Fruit fly (Drosophila melanogaster) whole organism, embryonic: Measurements from ENCODE around the gene Hydr2.

Source experiments
- Atf-2 ChIP-seq: fragments of 200-800 bp; sonication (Bioruptor generic); optimal IDR thresholded peaks from 2 replicates; lab custom pipeline; 2016; ENCODE audit warnings: missing biosample characterization, missing genetic modification characterization
- Atf6 ChIP-seq: fragments of 200-800 bp; sonication (Bioruptor generic); IDR thresholded peaks from 2 replicates; pipeline ENCODE4 v1.3.6; 2022; ENCODE audit warnings: missing biosample characterization, missing genetic modification characterization
- C15 ChIP-seq: fragments of 200-800 bp; sonication (Bioruptor generic); IDR thresholded peaks from 3 replicates; pipeline ENCODE4 v1.3.6; 2022; ENCODE audit warnings: missing biosample characterization, missing genetic modification characterization
- CG10462 ChIP-seq: fragments of 200-800 bp; sonication (Bioruptor generic); optimal IDR thresholded peaks from 2 replicates; lab custom pipeline; 2016; ENCODE audit warnings: missing biosample characterization, missing genetic modification characterization
- CG10543 ChIP-seq: fragments of 200-800 bp; sonication (Bioruptor generic); optimal IDR thresholded peaks from 3 replicates; lab custom pipeline; 2017; ENCODE audit warnings: missing biosample characterization, mild to moderate bottlenecking, missing genetic modification characterization, moderate library complexity
- CG10654 ChIP-seq: fragments of 200-800 bp; sonication (Bioruptor generic); optimal IDR thresholded peaks from 2 replicates; lab custom pipeline; 2016; ENCODE audit warnings: missing biosample characterization, missing genetic modification characterization
- CG10959 ChIP-seq: fragments of 200-800 bp; sonication (Bioruptor generic); IDR thresholded peaks from 2 replicates; pipeline ENCODE4 v1.3.6; 2022; ENCODE audit warnings: missing biosample characterization, missing genetic modification characterization
- CG11696 ChIP-seq: fragments of 200-800 bp; sonication (Bioruptor generic); IDR thresholded peaks from 2 replicates; pipeline ENCODE4 v1.3.6; 2022; ENCODE audit warnings: missing biosample characterization, missing genetic modification characterization
- CG12769 ChIP-seq: fragments of 200-800 bp; sonication (Bioruptor generic); optimal IDR thresholded peaks from 2 replicates; lab custom pipeline; 2019; ENCODE audit warnings: missing biosample characterization, mild to moderate bottlenecking, missing genetic modification characterization, moderate library complexity
- CG13287 ChIP-seq: fragments of 200-800 bp; sonication (Bioruptor generic); IDR thresholded peaks from 2 replicates; pipeline ENCODE4 v1.3.6; 2022; ENCODE audit warnings: missing biosample characterization, missing genetic modification characterization; ENCODE audit not compliant: partially characterized antibody
- CG14710 ChIP-seq: fragments of 200-800 bp; sonication (Bioruptor generic); optimal IDR thresholded peaks from 3 replicates; lab custom pipeline; 2019; ENCODE audit warnings: missing biosample characterization, mild to moderate bottlenecking, missing genetic modification characterization, moderate library complexity
- CG15479 ChIP-seq: fragments of 200-800 bp; sonication (Bioruptor generic); optimal IDR thresholded peaks from 3 replicates; lab custom pipeline; 2019; ENCODE audit warnings: missing biosample characterization, mild to moderate bottlenecking, missing genetic modification characterization, moderate library complexity
- CG15601 ChIP-seq: fragments of 200-800 bp; sonication (Bioruptor generic); optimal IDR thresholded peaks from 3 replicates; lab custom pipeline; 2019; ENCODE audit warnings: missing biosample characterization, mild to moderate bottlenecking, missing genetic modification characterization, moderate library complexity
- CG17829 ChIP-seq: fragments of 200-800 bp; optimal IDR thresholded peaks from 2 replicates; lab custom pipeline; 2019; ENCODE audit warnings: missing biosample characterization, mild to moderate bottlenecking, missing genetic modification characterization, moderate library complexity
- CG3065 ChIP-seq: fragments of 200-800 bp; sonication (Bioruptor generic); optimal IDR thresholded peaks from 2 replicates; lab custom pipeline; 2016; ENCODE audit warnings: missing biosample characterization, missing genetic modification characterization
- CG33213 ChIP-seq: fragments of 200-800 bp; sonication (Bioruptor generic); optimal IDR thresholded peaks from 3 replicates; lab custom pipeline; 2016; ENCODE audit warnings: missing biosample characterization, missing genetic modification characterization
- CG34224 ChIP-seq: fragments of 200-800 bp; sonication (Bioruptor generic); IDR thresholded peaks from 3 replicates; pipeline ENCODE4 v1.3.6; 2022; ENCODE audit warnings: missing biosample characterization, missing genetic modification characterization; ENCODE audit not compliant: partially characterized antibody
- CG34422 ChIP-seq: fragments of 200-800 bp; sonication (Bioruptor generic); IDR thresholded peaks from 3 replicates; pipeline ENCODE4 v1.3.6; 2022; ENCODE audit warnings: missing biosample characterization, missing genetic modification characterization
- CG42726 ChIP-seq: fragments of 200-800 bp; sonication (Bioruptor generic); IDR thresholded peaks from 2 replicates; pipeline ENCODE4 v1.3.6; 2022; ENCODE audit warnings: missing biosample characterization, missing genetic modification characterization; ENCODE audit not compliant: partially characterized antibody
- CG4404 ChIP-seq: fragments of 200-800 bp; sonication (Bioruptor generic); IDR thresholded peaks from 2 replicates; pipeline ENCODE4 v1.3.6; 2022; ENCODE audit warnings: missing biosample characterization, missing genetic modification characterization
- CG6765 ChIP-seq: fragments of 200-800 bp; sonication (Bioruptor generic); optimal IDR thresholded peaks from 3 replicates; lab custom pipeline; 2017; ENCODE audit warnings: missing biosample characterization, mild to moderate bottlenecking, missing genetic modification characterization
- CG6791 ChIP-seq: fragments of 200-800 bp; sonication (Bioruptor generic); IDR thresholded peaks from 3 replicates; pipeline ENCODE4 v1.3.6; 2022; ENCODE audit warnings: missing biosample characterization, missing genetic modification characterization; ENCODE audit not compliant: partially characterized antibody
- CG8765 ChIP-seq: fragments of 200-800 bp; sonication (Bioruptor generic); IDR thresholded peaks from 2 replicates; pipeline ENCODE4 v1.3.6; 2022; ENCODE audit warnings: missing biosample characterization, missing genetic modification characterization
- CTCF ChIP-seq: fragments of 200-800 bp; sonication (Bioruptor generic); optimal IDR thresholded peaks from 2 replicates; lab custom pipeline; 2017; ENCODE audit warnings: missing biosample characterization, mild to moderate bottlenecking, missing genetic modification characterization, moderate library complexity
- Chrac-16 ChIP-seq: fragments of 200-800 bp; sonication (Bioruptor generic); optimal IDR thresholded peaks from 3 replicates; lab custom pipeline; 2016; ENCODE audit warnings: missing biosample characterization, missing genetic modification characterization
- CrebB ChIP-seq: fragments of 200-800 bp; sonication (Bioruptor generic); optimal IDR thresholded peaks from 3 replicates; lab custom pipeline; 2018; ENCODE audit warnings: missing biosample characterization, mild to moderate bottlenecking, missing genetic modification characterization
- Dp ChIP-seq: fragments of 200-800 bp; sonication (Bioruptor generic); optimal IDR thresholded peaks from 2 replicates; lab custom pipeline; 2018; ENCODE audit warnings: missing biosample characterization, mild to moderate bottlenecking, missing genetic modification characterization, moderate library complexity
- GATAe ChIP-seq: fragments of 200-800 bp; sonication (Bioruptor generic); conservative IDR thresholded peaks from 2 replicates; pipeline ENCODE4 v1.3.6; 2022; ENCODE audit warnings: missing biosample characterization, missing genetic modification characterization
- Hmx ChIP-seq: fragments of 200-800 bp; sonication (Bioruptor generic); optimal IDR thresholded peaks from 2 replicates; lab custom pipeline; 2016; ENCODE audit warnings: missing biosample characterization, missing genetic modification characterization
- Myb ChIP-seq: fragments of 200-800 bp; sonication (Bioruptor generic); optimal IDR thresholded peaks from 2 replicates; lab custom pipeline; 2016; ENCODE audit warnings: missing biosample characterization, missing genetic modification characterization
- Ravus ChIP-seq: fragments of 200-800 bp; sonication (Bioruptor generic); IDR thresholded peaks from 2 replicates; pipeline ENCODE4 v1.3.6; 2022; ENCODE audit warnings: missing biosample characterization, missing genetic modification characterization
- Sox100B ChIP-seq: fragments of 200-800 bp; sonication (Bioruptor generic); optimal IDR thresholded peaks from 3 replicates; lab custom pipeline; 2018; ENCODE audit warnings: missing biosample characterization, mild to moderate bottlenecking, missing genetic modification characterization
- aop ChIP-seq: fragments of 200-800 bp; sonication (Bioruptor generic); IDR thresholded peaks from 2 replicates; pipeline ENCODE4 v1.3.6; 2022; ENCODE audit warnings: missing biosample characterization, missing genetic modification characterization
- bigmax ChIP-seq: fragments of 200-800 bp; sonication (Bioruptor generic); optimal IDR thresholded peaks from 2 replicates; lab custom pipeline; 2018; ENCODE audit warnings: missing biosample characterization, mild to moderate bottlenecking, missing genetic modification characterization
- chinmo ChIP-seq: fragments of 200-800 bp; sonication (Bioruptor generic); IDR thresholded peaks from 4 replicates; pipeline ENCODE4 v1.3.6; 2022; ENCODE audit warnings: missing biosample characterization, missing genetic modification characterization; ENCODE audit not compliant: partially characterized antibody
- chm ChIP-seq: fragments of 200-800 bp; sonication (Bioruptor generic); IDR thresholded peaks from 2 replicates; pipeline ENCODE4 v1.3.6; 2022; ENCODE audit warnings: missing biosample characterization, missing genetic modification characterization
- dimm ChIP-seq: fragments of 200-800 bp; sonication (Bioruptor generic); IDR thresholded peaks from 2 replicates; pipeline ENCODE4 v1.3.6; 2022; ENCODE audit warnings: missing biosample characterization, missing genetic modification characterization
- dysf ChIP-seq: fragments of 200-800 bp; sonication (Bioruptor generic); IDR thresholded peaks from 3 replicates; pipeline ENCODE4 v1.3.6; 2022; ENCODE audit warnings: missing biosample characterization, missing genetic modification characterization
- eve ChIP-seq, 2 experiments: fragments of >200 bp; optimal IDR thresholded peaks; 2 replicates each; lab custom pipeline; 2017; ENCODE audit warnings: missing biosample characterization in 2 of 2, missing genetic modification characterization in 2 of 2
- fd96Cb ChIP-seq: fragments of 200-800 bp; sonication (Bioruptor generic); optimal IDR thresholded peaks from 2 replicates; lab custom pipeline; 2018; ENCODE audit warnings: missing biosample characterization, mild to moderate bottlenecking, missing genetic modification characterization, moderate library complexity
- grau ChIP-seq: fragments of 200-800 bp; optimal IDR thresholded peaks from 3 replicates; lab custom pipeline; 2019; ENCODE audit warnings: missing biosample characterization, mild to moderate bottlenecking, missing genetic modification characterization, moderate library complexity
- gro ChIP-seq: fragments of 200-800 bp; sonication (Bioruptor generic); optimal IDR thresholded peaks from 2 replicates; lab custom pipeline; 2016; ENCODE audit warnings: missing biosample characterization, missing genetic modification characterization
- hbn ChIP-seq: fragments of 200-800 bp; sonication (Bioruptor generic); IDR thresholded peaks from 2 replicates; pipeline ENCODE4 v1.3.6; 2022; ENCODE audit warnings: missing biosample characterization, missing genetic modification characterization; ENCODE audit not compliant: partially characterized antibody
- pho ChIP-seq: fragments of 200-800 bp; sonication (Bioruptor generic); optimal IDR thresholded peaks from 2 replicates; lab custom pipeline; 2016; ENCODE audit warnings: missing biosample characterization, missing genetic modification characterization
- phol ChIP-seq: fragments of 200-800 bp; sonication (Bioruptor generic); optimal IDR thresholded peaks from 3 replicates; lab custom pipeline; 2018; ENCODE audit warnings: missing biosample characterization, mild to moderate bottlenecking, missing genetic modification characterization, moderate library complexity
- salm ChIP-seq: fragments of 200-800 bp; sonication (Bioruptor generic); optimal IDR thresholded peaks from 2 replicates; lab custom pipeline; 2018; ENCODE audit warnings: missing biosample characterization, mild to moderate bottlenecking, missing genetic modification characterization
- sqz ChIP-seq: fragments of 200-800 bp; sonication (Bioruptor generic); optimal IDR thresholded peaks from 3 replicates; lab custom pipeline; 2018; ENCODE audit warnings: missing biosample characterization, mild to moderate bottlenecking, missing genetic modification characterization
- tio ChIP-seq: fragments of 200-800 bp; sonication (Bioruptor generic); optimal IDR thresholded peaks from 2 replicates; lab custom pipeline; 2017; ENCODE audit warnings: missing biosample characterization, missing genetic modification characterization, inconsistent platforms
- tll ChIP-seq, 2 experiments: fragments of 200-800 bp in 1 of 2; fragments of >200 bp in 1 of 2; sonication (Bioruptor generic) in 1 of 2; optimal IDR thresholded peaks; 2 replicates each; lab custom pipeline; 2017 to 2019; ENCODE audit warnings: missing biosample characterization in 2 of 2, missing genetic modification characterization in 2 of 2, mild to moderate bottlenecking in 1 of 2, moderate library complexity in 1 of 2
- toy ChIP-seq: fragments of 200-800 bp; sonication (Bioruptor generic); IDR thresholded peaks from 2 replicates; pipeline ENCODE4 v1.3.6; 2022; ENCODE audit warnings: missing biosample characterization, missing genetic modification characterization
- vnd ChIP-seq: fragments of 200-800 bp; sonication (Bioruptor generic); IDR thresholded peaks from 3 replicates; pipeline ENCODE4 v1.3.6; 2022; ENCODE audit warnings: missing biosample characterization, missing genetic modification characterization; ENCODE audit not compliant: partially characterized antibody
- vvl ChIP-seq: fragments of 200-800 bp; sonication (Bioruptor generic); IDR thresholded peaks from 2 replicates; pipeline ENCODE4 v1.3.6; 2022; ENCODE audit warnings: missing biosample characterization, missing genetic modification characterization

Hydr2 gene

dm6 chr2L:3144709-3145108 lies 18.7 kb upstream of the Hydr2 start, which contains the start of gene toc (continued):
- TF ChIP-seq CG10543 (no peak), CG13287 (GFP tag; lab: Robert Waterston, UW) (peak; percentile 92), chinmo (peak; percentile 81; the same call in 1 of the 4 replicates), tio (no peak), Atf6 (GFP tag; lab: Robert Waterston, UW) (no peak), Chrac-16 (GFP tag; lab: Kevin White, UChicago) (no peak), tll (GFP tag; optimal IDR thresholded peaks at IDR 0.05; lab: Kevin White, UChicago) (no peak), aop (no peak), grau (tag; lab: Kevin White, UChicago) (no peak), CrebB (peak; percentile 39), gro (GFP tag; lab: Kevin White, UChicago) (peak; percentile 43), CG17829 (no peak), toy (GFP tag; lab: Robert Waterston, UW) (no peak), Dp (peak; percentile 56), C15 (GFP tag; lab: Robert Waterston, UW) (no peak), GATAe (GFP tag; lab: Robert Waterston, UW) (no peak), CG34224 (peak; percentile 84), CG4404 (no peak), eve (GFP tag; optimal IDR thresholded peaks at IDR 0.05; lab: Kevin White, UChicago) (no peak), CG6765 (no peak), CG10462 (GFP tag; lab: Kevin White, UChicago) (no peak), bigmax (no peak), CG33213 (GFP tag; lab: Kevin White, UChicago) (peak; percentile 32), Sox100B (GFP tag; lab: Kevin White, UChicago) (no peak), phol (tag; lab: Kevin White, UChicago) (peak; percentile 11), CG6791 (peak; percentile 90), CG3065 (no peak), sqz (GFP tag; lab: Kevin White, UChicago) (no peak), CG12769 (peak; percentile 25), CG42726 (peak; percentile 88), Ravus (GFP tag; lab: Robert Waterston, UW) (no peak), CG10654 (GFP tag; lab: Kevin White, UChicago) (no peak), pho (no peak), dimm (GFP tag; lab: Robert Waterston, UW) (no peak), fd96Cb (tag; lab: Kevin White, UChicago) (no peak), Myb (GFP tag; lab: Kevin White, UChicago) (peak; percentile 84), Hmx (GFP tag; lab: Kevin White, UChicago) (no peak), hbn (GFP tag; lab: Robert Waterston, UW) (peak; percentile 65), vnd (GFP tag; lab: Robert Waterston, UW) (peak; percentile 80), CG34422 (GFP tag; lab: Robert Waterston, UW) (no peak), CG8765 (GFP tag; lab: Robert Waterston, UW) (no peak), chm (no peak), Atf-2 (GFP tag; lab: Kevin White, UChicago) (no peak), CG11696 (GFP tag; lab: Robert Waterston, UW) (no peak), CG15479 (no peak), CTCF (GFP tag; lab: Kevin White, UChicago) (peak; percentile 48), CG15601 (peak; percentile 14), CG10959 (GFP tag; lab: Robert Waterston, UW) (no peak), CG14710 (tag; lab: Kevin White, UChicago) (peak; percentile 42), dysf (GFP tag; lab: Robert Waterston, UW) (no peak), salm (no peak), vvl (peak; percentile 67)
